Fruit fly (Drosophila melanogaster): ENCODE measurements around the gene CG14074.
A peak's percentile ranks its signal among the peaks of the same experiment; 100 is the strongest.

CG14074 gene

DNA sequence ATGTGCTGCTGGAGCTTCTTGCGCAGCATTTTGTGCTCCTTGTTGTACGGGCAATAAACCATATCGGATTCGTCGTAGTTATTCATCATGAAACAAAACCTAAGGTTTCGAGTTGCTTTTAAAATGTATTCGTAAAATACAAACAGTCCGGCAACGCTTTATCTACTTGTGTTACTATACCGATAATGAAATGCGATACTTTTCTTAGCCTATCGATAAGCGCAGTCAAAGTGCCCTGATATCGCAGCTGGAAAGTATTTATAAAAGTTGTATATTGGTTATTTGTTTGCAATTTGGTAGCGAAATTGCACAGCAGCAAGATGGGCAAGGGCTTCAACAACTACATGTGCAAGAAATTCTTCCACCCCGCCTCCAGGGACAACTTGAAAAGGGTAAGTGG, 35.4 kb downstream of the CG14074 start, which contains the start of the genes arx and CG6843 (continued):
- TF ChIP-seq CG10979 (tag; optimal IDR thresholded peaks at IDR 0.05) = peak; percentile 9
- TF ChIP-seq her (GFP tag; optimal IDR thresholded peaks at IDR 0.05) = no peak
- no peak for TF ChIP-seq Awh (GFP tag; IDR thresholded peaks at IDR 0.05)
- no peak for TF ChIP-seq Ravus (GFP tag; IDR thresholded peaks at IDR 0.05)
- TF ChIP-seq CG34422 (GFP tag; IDR thresholded peaks at IDR 0.05) = peak; percentile 36; the same call in 1 of the 3 replicates
- no peak for TF ChIP-seq CG6654 (GFP tag; optimal IDR thresholded peaks at IDR 0.05)
- no peak for TF ChIP-seq Dek (tag; optimal IDR thresholded peaks at IDR 0.05)
- TF ChIP-seq Sox102F (GFP tag; optimal IDR thresholded peaks at IDR 0.05) = no peak
- TF ChIP-seq CG14860 (GFP tag; IDR thresholded peaks at IDR 0.05; ENCODE audit: partially characterized antibody) = peak; percentile 79
- no peak for TF ChIP-seq CG31441 (GFP tag; IDR thresholded peaks at IDR 0.05)
- no peak for TF ChIP-seq peb (GFP tag; IDR thresholded peaks at IDR 0.05)
- no peak for TF ChIP-seq tup (GFP tag; optimal IDR thresholded peaks at IDR 0.05)
- no peak for TF ChIP-seq CG10462 (GFP tag; optimal IDR thresholded peaks at IDR 0.05)
- TF ChIP-seq Ada2b (GFP tag; IDR thresholded peaks at IDR 0.05) = no peak
- no peak for TF ChIP-seq E2f1 (GFP tag; IDR thresholded peaks at IDR 0.05)
- TF ChIP-seq CG42726 (GFP tag; IDR thresholded peaks at IDR 0.05; ENCODE audit: partially characterized antibody) = peak; percentile 80; the same call in 1 of the 2 replicates
- TF ChIP-seq gt (GFP tag; IDR thresholded peaks at IDR 0.05) = no peak
- no peak for TF ChIP-seq croc (GFP tag; conservative IDR thresholded peaks at IDR 0.05)
- peak; percentile 91 for TF ChIP-seq knrl (GFP tag; IDR thresholded peaks at IDR 0.05; ENCODE audit: partially characterized antibody)
- TF ChIP-seq onecut (GFP tag; IDR thresholded peaks at IDR 0.05) = no peak
- no peak for TF ChIP-seq CG8765 (GFP tag; IDR thresholded peaks at IDR 0.05)
- TF ChIP-seq dm (GFP tag; optimal IDR thresholded peaks at IDR 0.05) = no peak
- peak; percentile 93 for TF ChIP-seq BEAF-32 (GFP tag; optimal IDR thresholded peaks at IDR 0.05)
- TF ChIP-seq CG4424 (GFP tag; optimal IDR thresholded peaks at IDR 0.05) = no peak
- TF ChIP-seq stwl (tag; optimal IDR thresholded peaks at IDR 0.05) = peak; percentile 87
- TF ChIP-seq CG18619 (GFP tag; optimal IDR thresholded peaks at IDR 0.05) = no peak
- TF ChIP-seq gro (GFP tag; optimal IDR thresholded peaks at IDR 0.05) = peak; percentile 61
- TF ChIP-seq H15 (GFP tag; IDR thresholded peaks at IDR 0.05) = no peak
- TF ChIP-seq CG8478 (optimal IDR thresholded peaks at IDR 0.05) = no peak
- no peak for TF ChIP-seq en (GFP tag; optimal IDR thresholded peaks at IDR 0.05)
- no peak for TF ChIP-seq CG6854 (GFP tag; optimal IDR thresholded peaks at IDR 0.05)
- TF ChIP-seq z (GFP tag; IDR thresholded peaks at IDR 0.05) = no peak
- no peak for TF ChIP-seq CG2889 (GFP tag; IDR thresholded peaks at IDR 0.05)
- TF ChIP-seq CG2116 (GFP tag; optimal IDR thresholded peaks at IDR 0.05) = peak; percentile 95
- TF ChIP-seq CG6175 (GFP tag; IDR thresholded peaks at IDR 0.05) = no peak
- TF ChIP-seq bigmax (GFP tag; optimal IDR thresholded peaks at IDR 0.05) = no peak
- peak; percentile 28 for TF ChIP-seq gfzf (GFP tag; optimal IDR thresholded peaks at IDR 0.05)
- TF ChIP-seq CG6254 (GFP tag; optimal IDR thresholded peaks at IDR 0.05) = no peak
- no peak for TF ChIP-seq Hand (GFP tag; optimal IDR thresholded peaks at IDR 0.05)
- no peak for TF ChIP-seq trh (GFP tag; optimal IDR thresholded peaks at IDR 0.05)
- no peak for TF ChIP-seq rib (GFP tag; IDR thresholded peaks at IDR 0.05)
- TF ChIP-seq H2.0 (GFP tag; IDR thresholded peaks at IDR 0.05) = no peak
- TF ChIP-seq CG15696 (tag; optimal IDR thresholded peaks at IDR 0.05) = no peak
- no peak for TF ChIP-seq CG12155 (GFP tag; optimal IDR thresholded peaks at IDR 0.05)
- TF ChIP-seq CG7987 (GFP tag; optimal IDR thresholded peaks at IDR 0.05) = no peak
- no peak for TF ChIP-seq CG15073 (GFP tag; optimal IDR thresholded peaks at IDR 0.05)
- TF ChIP-seq inv (GFP tag; IDR thresholded peaks at IDR 0.05; ENCODE audit: partially characterized antibody) = peak; percentile 89
- TF ChIP-seq crp (GFP tag; optimal IDR thresholded peaks at IDR 0.05) = peak in 1 of 2 experiments; percentile 35
- no peak for TF ChIP-seq hth (optimal IDR thresholded peaks at IDR 0.05)
- TF ChIP-seq CG7357 (GFP tag; IDR thresholded peaks at IDR 0.05) = no peak
- TF ChIP-seq CG12942 (GFP tag; optimal IDR thresholded peaks at IDR 0.05) = no peak
- no peak for TF ChIP-seq CG13894 (tag; optimal IDR thresholded peaks at IDR 0.05)
